Fruit fly (Drosophila melanogaster) whole organism, wandering third instar larva: ENCODE data around the gene Rpn1.

Source experiments
- Abd-B ChIP-seq: fragments of >200 bp; optimal IDR thresholded peaks from 2 replicates; lab custom pipeline; 2017; ENCODE audit warnings: missing biosample characterization, missing genetic modification characterization
- CG32264 ChIP-seq: fragments of 200-800 bp; sonication (Bioruptor generic); optimal IDR thresholded peaks from 2 replicates; lab custom pipeline; 2016; ENCODE audit warnings: missing biosample characterization, missing genetic modification characterization
- CG9705 ChIP-seq: fragments of 200-800 bp; sonication (Bioruptor generic); optimal IDR thresholded peaks from 2 replicates; lab custom pipeline; 2018; ENCODE audit warnings: missing biosample characterization, mild to moderate bottlenecking, missing genetic modification characterization
- CrebA ChIP-seq: fragments of 200-800 bp; sonication (Bioruptor generic); optimal IDR thresholded peaks from 2 replicates; lab custom pipeline; 2016; ENCODE audit warnings: missing biosample characterization, mild to moderate bottlenecking, missing genetic modification characterization, borderline replicate concordance
- Dfd ChIP-seq: fragments of >200 bp; optimal IDR thresholded peaks from 2 replicates; lab custom pipeline; 2017; ENCODE audit warnings: missing biosample characterization, missing genetic modification characterization
- Dif ChIP-seq: fragments of 200-275, 200-300 bp; sonication (Bioruptor generic); optimal IDR thresholded peaks from 2 replicates; lab custom pipeline; 2018; ENCODE audit warnings: missing biosample characterization, missing genetic modification characterization; ENCODE audit not compliant: partially characterized antibody
- GATAd ChIP-seq: sonication (Bioruptor generic); optimal IDR thresholded peaks from 2 replicates; lab custom pipeline; 2016; ENCODE audit warnings: missing biosample characterization, missing genetic modification characterization
- HLH106 ChIP-seq: fragments of 200-800 bp; optimal IDR thresholded peaks from 3 replicates; lab custom pipeline; 2019; ENCODE audit warnings: missing biosample characterization, mild to moderate bottlenecking, missing genetic modification characterization, moderate library complexity
- Hnf4 ChIP-seq: fragments of 200-800 bp; sonication (Bioruptor generic); optimal IDR thresholded peaks from 2 replicates; lab custom pipeline; 2016; ENCODE audit warnings: missing biosample characterization, mild to moderate bottlenecking, missing genetic modification characterization
- Hr78 ChIP-seq: fragments of >200 bp; optimal IDR thresholded peaks from 2 replicates; lab custom pipeline; 2017; ENCODE audit warnings: missing biosample characterization, missing genetic modification characterization
- Hr83 ChIP-seq: fragments of 200-300 bp; sonication (Bioruptor generic); optimal IDR thresholded peaks from 2 replicates; lab custom pipeline; 2016; ENCODE audit warnings: missing biosample characterization, mild to moderate bottlenecking, missing genetic modification characterization, moderate library complexity; ENCODE audit not compliant: poor library complexity, severe bottlenecking
- Jra ChIP-seq: sonication (Bioruptor generic); optimal IDR thresholded peaks from 2 replicates; lab custom pipeline; 2016; ENCODE audit warnings: missing biosample characterization, missing genetic modification characterization
- Mio ChIP-seq: sonication (Bioruptor generic); optimal IDR thresholded peaks from 2 replicates; lab custom pipeline; 2016; ENCODE audit warnings: missing biosample characterization, missing genetic modification characterization
- Myc ChIP-seq: fragments of >200 bp; optimal IDR thresholded peaks from 2 replicates; lab custom pipeline; 2017
- N ChIP-seq: fragments of >200 bp; optimal IDR thresholded peaks from 2 replicates; lab custom pipeline; 2018; ENCODE audit warnings: missing biosample characterization, missing external identifiers, missing genetic modification characterization
- OdsH ChIP-seq: fragments of 200-800 bp; sonication (Bioruptor generic); optimal IDR thresholded peaks from 2 replicates; lab custom pipeline; 2016; ENCODE audit warnings: missing biosample characterization, mild to moderate bottlenecking, missing genetic modification characterization
- Rel ChIP-seq, 2 experiments: fragments of 200-800 bp; sonication (Bioruptor generic) in 1 of 2; optimal IDR thresholded peaks; 2 replicates in 1 of 2; 3 replicates in 1 of 2; lab custom pipeline; 2016 to 2019; ENCODE audit warnings: mild to moderate bottlenecking in 2 of 2, missing biosample characterization in 2 of 2, missing genetic modification characterization in 2 of 2, moderate library complexity in 1 of 2
- Sp1 ChIP-seq: fragments of 200-800 bp; sonication (Bioruptor generic); optimal IDR thresholded peaks from 3 replicates; lab custom pipeline; 2019; ENCODE audit warnings: missing biosample characterization, mild to moderate bottlenecking, missing genetic modification characterization, moderate library complexity
- Vsx2 ChIP-seq: fragments of 200-300, 225-300 bp; sonication (Bioruptor generic); optimal IDR thresholded peaks from 2 replicates; lab custom pipeline; 2018; ENCODE audit warnings: missing biosample characterization, missing genetic modification characterization; ENCODE audit not compliant: partially characterized antibody
- br ChIP-seq: fragments of 200-800 bp; sonication (Bioruptor generic); optimal IDR thresholded peaks from 2 replicates; lab custom pipeline; 2016; ENCODE audit warnings: missing biosample characterization, missing genetic modification characterization
- brk ChIP-seq: fragments of 200-800 bp; sonication (Bioruptor generic); optimal IDR thresholded peaks from 2 replicates; lab custom pipeline; 2016; ENCODE audit warnings: missing biosample characterization, mild to moderate bottlenecking, missing genetic modification characterization
- dl ChIP-seq, 2 experiments: fragments of 175-275, 200-275 bp in 1 of 2; fragments of 200-275 bp in 1 of 2; sonication (Bioruptor generic); optimal IDR thresholded peaks; lab custom pipeline; 2018; ENCODE audit warnings: mild to moderate bottlenecking in 2 of 2, missing biosample characterization in 2 of 2, missing genetic modification characterization in 2 of 2, moderate library complexity in 2 of 2; ENCODE audit not compliant: partially characterized antibody in 2 of 2, insufficient read depth in 1 of 2
- dmrt93B ChIP-seq: fragments of 200-800 bp; sonication (Bioruptor generic); optimal IDR thresholded peaks from 2 replicates; lab custom pipeline; 2018; ENCODE audit warnings: missing biosample characterization, mild to moderate bottlenecking, missing genetic modification characterization
- dsf ChIP-seq: sonication (Bioruptor generic); optimal IDR thresholded peaks from 2 replicates; lab custom pipeline; 2016; ENCODE audit warnings: missing biosample characterization, missing genetic modification characterization, borderline replicate concordance
- ey ChIP-seq: fragments of 200-800 bp; sonication (Bioruptor generic); optimal IDR thresholded peaks from 2 replicates; lab custom pipeline; 2016; ENCODE audit warnings: missing biosample characterization, missing genetic modification characterization
- foxo ChIP-seq, 2 experiments: fragments of 200-800 bp; sonication (Bioruptor generic); optimal IDR thresholded peaks; 2 replicates in 1 of 2; 3 replicates in 1 of 2; lab custom pipeline; 2016 to 2017; ENCODE audit warnings: missing biosample characterization in 2 of 2, missing genetic modification characterization in 2 of 2
- fru ChIP-seq: fragments of 200-800 bp; sonication (Bioruptor generic); optimal IDR thresholded peaks from 3 replicates; lab custom pipeline; 2016; ENCODE audit warnings: missing biosample characterization, mild to moderate bottlenecking, missing genetic modification characterization
- h ChIP-seq: fragments of 200-800 bp; sonication (Bioruptor generic); optimal IDR thresholded peaks from 3 replicates; lab custom pipeline; 2016; ENCODE audit warnings: missing biosample characterization, mild to moderate bottlenecking, missing genetic modification characterization
- jim ChIP-seq: fragments of 175-275, 200-325 bp; sonication (Bioruptor generic); optimal IDR thresholded peaks from 2 replicates; lab custom pipeline; 2016; ENCODE audit warnings: missing biosample characterization, mild to moderate bottlenecking, missing genetic modification characterization
- lola ChIP-seq: fragments of >200 bp; optimal IDR thresholded peaks from 2 replicates; lab custom pipeline; 2017; ENCODE audit warnings: missing biosample characterization, missing genetic modification characterization
- pan ChIP-seq: fragments of >200 bp; optimal IDR thresholded peaks from 2 replicates; lab custom pipeline; 2017
- psq ChIP-seq: fragments of 200-800 bp; sonication (Bioruptor generic); optimal IDR thresholded peaks from 3 replicates; lab custom pipeline; 2017; ENCODE audit warnings: missing biosample characterization, mild to moderate bottlenecking, missing genetic modification characterization, moderate library complexity
- rgr ChIP-seq: fragments of 200-800 bp; sonication (Bioruptor generic); optimal IDR thresholded peaks from 3 replicates; lab custom pipeline; 2016; ENCODE audit warnings: missing biosample characterization, mild to moderate bottlenecking, missing genetic modification characterization
- sage ChIP-seq: fragments of 200-800 bp; sonication (Bioruptor generic); optimal IDR thresholded peaks from 2 replicates; lab custom pipeline; 2016; ENCODE audit warnings: missing biosample characterization, mild to moderate bottlenecking, missing genetic modification characterization
- sv ChIP-seq: fragments of 200-800 bp; sonication (Bioruptor generic); optimal IDR thresholded peaks from 3 replicates; lab custom pipeline; 2016; ENCODE audit warnings: missing biosample characterization, missing genetic modification characterization
- tai ChIP-seq: sonication (Bioruptor generic); optimal IDR thresholded peaks from 2 replicates; lab custom pipeline; 2016; ENCODE audit warnings: missing biosample characterization, missing genetic modification characterization
- usp ChIP-seq: fragments of >200 bp; optimal IDR thresholded peaks from 2 replicates; lab custom pipeline; 2017; ENCODE audit warnings: missing biosample characterization, missing genetic modification characterization
- woc ChIP-seq: sonication (Bioruptor generic); optimal IDR thresholded peaks from 2 replicates; lab custom pipeline; 2016; ENCODE audit warnings: missing biosample characterization, mild to moderate bottlenecking, missing genetic modification characterization

Gene Rpn1

dm6 chr3L:19901486-19902255 lies 13.2 kb upstream of the Rpn1 start:
- TF ChIP-seq foxo (GFP tag; optimal IDR thresholded peaks at IDR 0.05; lab: Kevin White, UChicago) (no peak), Rel (GFP tag; optimal IDR thresholded peaks at IDR 0.05; lab: Kevin White, UChicago) (no peak), Rel (tag; optimal IDR thresholded peaks at IDR 0.05; lab: Kevin White, UChicago) (peak; percentile 71)

- no peak for TF ChIP-seq Abd-B (GFP tag; lab: Kevin White, UChicago)
- TF ChIP-seq dmrt93B (GFP tag; lab: Kevin White, UChicago), result peak; percentile 82
- peak; percentile 99 for TF ChIP-seq woc
- TF ChIP-seq OdsH (GFP tag; lab: Kevin White, UChicago), result peak; percentile 99
- TF ChIP-seq usp (GFP tag; lab: Kevin White, UChicago), result no peak
- peak; percentile 99 for TF ChIP-seq ey (GFP tag; lab: Kevin White, UChicago)
- TF ChIP-seq HLH106 (tag; lab: Kevin White, UChicago), result peak; percentile 96
- peak; percentile 98 for TF ChIP-seq Sp1
- no peak for TF ChIP-seq Hr78
- no peak for TF ChIP-seq N (GFP tag; lab: Kevin White, UChicago)
- TF ChIP-seq CG32264 (GFP tag; lab: Kevin White, UChicago), result peak; percentile 98
- no peak for TF ChIP-seq pan (lab: Kevin White, UChicago)
- TF ChIP-seq Jra (GFP tag; lab: Kevin White, UChicago), result peak; percentile 90
- TF ChIP-seq Hnf4, result peak; percentile 98
- TF ChIP-seq GATAd (GFP tag; lab: Kevin White, UChicago), result no peak
- TF ChIP-seq Vsx2, result peak; percentile 90
- peak; percentile 5 for TF ChIP-seq Dif (GFP tag; lab: Kevin White, UChicago)
- TF ChIP-seq sv (GFP tag; lab: Kevin White, UChicago), result peak; percentile 92
- TF ChIP-seq CrebA (GFP tag; lab: Kevin White, UChicago), result peak; percentile 65
- no peak for TF ChIP-seq Myc (lab: Kevin White, UChicago)
- TF ChIP-seq dsf, result peak; percentile 87
- TF ChIP-seq sage (GFP tag; lab: Kevin White, UChicago), result peak; percentile 98
- peak; percentile 64 for TF ChIP-seq Hr83
- peak; percentile 99 for TF ChIP-seq rgr (GFP tag; lab: Kevin White, UChicago)
- peak; percentile 87 for TF ChIP-seq Mio (GFP tag; lab: Kevin White, UChicago)
- peak; percentile 98 for TF ChIP-seq psq
- TF ChIP-seq brk (GFP tag; lab: Kevin White, UChicago), result peak; percentile 91
- no peak for TF ChIP-seq dl (GFP tag; optimal IDR thresholded peaks at IDR 0.05; lab: Kevin White, UChicago; ENCODE audit: insufficient read depth in 1 of 2, partially characterized antibody in 2 of 2)
- peak; percentile 96 for TF ChIP-seq Rel (GFP tag; optimal IDR thresholded peaks at IDR 0.05; lab: Kevin White, UChicago)
- TF ChIP-seq Rel (tag; optimal IDR thresholded peaks at IDR 0.05; lab: Kevin White, UChicago), result peak; percentile 73
- no peak for TF ChIP-seq lola (GFP tag; lab: Kevin White, UChicago)
- peak; percentile 99 for TF ChIP-seq br
- TF ChIP-seq tai (GFP tag; lab: Kevin White, UChicago), result peak; percentile 95
- TF ChIP-seq jim, result peak; percentile 22
- peak; percentile 93 to 98 for TF ChIP-seq foxo (GFP tag; optimal IDR thresholded peaks at IDR 0.05; lab: Kevin White, UChicago)
- peak; percentile 7 for TF ChIP-seq CG9705 (GFP tag; lab: Kevin White, UChicago)
- peak; percentile 99 for TF ChIP-seq h (GFP tag; lab: Kevin White, UChicago)
- TF ChIP-seq Dfd, result no peak
- TF ChIP-seq fru (GFP tag; lab: Kevin White, UChicago), result peak; percentile 97
Observed at dm6 chr3L:19902560-19903399, 12.1 kb upstream of the Rpn1 start.
